Fruit fly (Drosophila melanogaster): Measurements from ENCODE around the gene GstO3.

GstO3 gene

DNA sequence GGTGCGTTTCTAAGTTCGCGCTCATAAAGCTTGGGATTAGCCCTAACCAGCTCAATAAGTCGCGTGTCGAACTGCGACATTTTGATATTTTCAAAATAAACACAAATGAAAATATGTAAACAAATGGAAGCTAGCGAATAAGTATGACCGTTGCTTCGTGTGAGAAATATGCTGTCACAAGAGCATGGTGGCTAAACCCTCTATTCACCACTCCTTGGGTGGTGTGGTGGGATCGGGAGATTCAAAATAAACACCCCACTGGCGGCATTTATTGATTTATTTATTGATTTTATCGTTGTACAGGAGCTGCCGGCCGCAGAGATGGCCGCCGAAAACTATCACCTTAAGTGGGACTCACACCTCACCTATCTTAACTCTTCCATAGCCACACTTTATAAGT lies 3.9 kb upstream of the GstO3 start, which contains the start of gene CG6683:
CG6683 (minus strand) TSS at position 154 of the 400 bp plus-strand sequence.
- no peak for TF ChIP-seq CG1620 (GFP tag; optimal IDR thresholded peaks at IDR 0.05)
- no peak for TF ChIP-seq CG12768 (GFP tag; optimal IDR thresholded peaks at IDR 0.05)
- no peak for TF ChIP-seq tj (GFP tag; optimal IDR thresholded peaks at IDR 0.05)
- no peak for TF ChIP-seq pad (GFP tag; optimal IDR thresholded peaks at IDR 0.05)
- no peak for TF ChIP-seq CG5204 (GFP tag; optimal IDR thresholded peaks at IDR 0.05)
- no peak for TF ChIP-seq CG7045 (GFP tag; optimal IDR thresholded peaks at IDR 0.05)
- TF ChIP-seq CG7101 (tag; optimal IDR thresholded peaks at IDR 0.05): no peak
- no peak for TF ChIP-seq ovo (GFP tag; optimal IDR thresholded peaks at IDR 0.05)
- TF ChIP-seq toe (GFP tag; optimal IDR thresholded peaks at IDR 0.05): no peak
- no peak for TF ChIP-seq cnc (optimal IDR thresholded peaks at IDR 0.05)
- no peak for TF ChIP-seq Crg-1 (GFP tag; optimal IDR thresholded peaks at IDR 0.05)

dm6 chr3L:8519232-8519631 lies 547 bp downstream of the GstO3 start:
- peak; percentile 29 for TF ChIP-seq Clk (GFP tag; optimal IDR thresholded peaks at IDR 0.05)
- TF ChIP-seq CG5204 (GFP tag; optimal IDR thresholded peaks at IDR 0.05): no peak
- peak; percentile 93 for TF ChIP-seq kay (GFP tag; ENCODE audit: borderline replicate concordance)
- peak; percentile 36 for TF ChIP-seq CG7101 (tag; optimal IDR thresholded peaks at IDR 0.05)
- no peak for TF ChIP-seq CG1620 (GFP tag; optimal IDR thresholded peaks at IDR 0.05)
- peak; percentile 7 for TF ChIP-seq CG14711 (tag; optimal IDR thresholded peaks at IDR 0.05)
- TF ChIP-seq CG11617 (GFP tag; optimal IDR thresholded peaks at IDR 0.05): peak; percentile 24
- TF ChIP-seq Crg-1 (GFP tag; optimal IDR thresholded peaks at IDR 0.05): peak; percentile 7
- TF ChIP-seq cic (GFP tag; optimal IDR thresholded peaks at IDR 0.05): peak; percentile 18
- TF ChIP-seq CG33017 (tag; optimal IDR thresholded peaks at IDR 0.05): peak; percentile 37
- TF ChIP-seq Hr96 (GFP tag; optimal IDR thresholded peaks at IDR 0.05): no peak
- TF ChIP-seq CG7045 (GFP tag; optimal IDR thresholded peaks at IDR 0.05): peak; percentile 19
- no peak for TF ChIP-seq ovo (GFP tag; optimal IDR thresholded peaks at IDR 0.05)
- peak; percentile 62 to 97 for TF ChIP-seq cnc (optimal IDR thresholded peaks at IDR 0.05)
- peak; percentile 17 for TF ChIP-seq pad (GFP tag; optimal IDR thresholded peaks at IDR 0.05)
- no peak for TF ChIP-seq toe (GFP tag; optimal IDR thresholded peaks at IDR 0.05)

- TF ChIP-seq CG14711 (tag; optimal IDR thresholded peaks at IDR 0.05): no peak
- TF ChIP-seq CG33017 (tag; optimal IDR thresholded peaks at IDR 0.05): no peak
- no peak for TF ChIP-seq CG5204 (GFP tag; optimal IDR thresholded peaks at IDR 0.05)
- no peak for TF ChIP-seq bab1 (GFP tag; optimal IDR thresholded peaks at IDR 0.05)
- no peak for TF ChIP-seq Clk (GFP tag; optimal IDR thresholded peaks at IDR 0.05)
- TF ChIP-seq CG7101 (tag; optimal IDR thresholded peaks at IDR 0.05): no peak
- no peak for TF ChIP-seq cic (GFP tag; optimal IDR thresholded peaks at IDR 0.05)
- no peak for TF ChIP-seq Hr96 (GFP tag; optimal IDR thresholded peaks at IDR 0.05)
- TF ChIP-seq Mnt (GFP tag; optimal IDR thresholded peaks at IDR 0.05): no peak
- TF ChIP-seq pad (GFP tag; optimal IDR thresholded peaks at IDR 0.05): no peak
- no peak for TF ChIP-seq kay (GFP tag; ENCODE audit: borderline replicate concordance)
Measured at dm6 chr3L:8520252-8520651, 1.6 kb downstream of the GstO3 start, which contains the start of gene se. Gene se (plus strand): TSS chr3L:8520552.

DNA sequence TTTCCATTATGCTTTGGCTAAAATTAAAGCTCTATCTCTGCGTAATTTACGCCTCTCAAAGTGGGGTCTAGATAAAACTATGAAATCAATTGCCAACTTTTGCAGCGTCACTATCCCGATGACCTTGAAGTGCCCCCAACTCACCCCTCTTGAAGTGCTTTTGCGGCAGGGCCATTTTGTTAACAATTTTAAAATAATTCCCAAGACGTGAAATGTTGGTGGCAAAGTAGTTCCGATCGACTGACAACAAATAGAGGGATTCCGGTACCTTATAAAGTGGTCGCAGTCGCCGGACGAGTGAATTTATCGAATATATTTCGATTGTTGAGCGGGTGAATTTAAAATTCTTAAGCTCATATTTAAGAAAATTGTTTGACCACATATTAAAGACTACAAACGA lies 4.6 kb downstream of the GstO3 start, which contains the start of gene GstO2:
GstO2 (minus strand) TSS at position 245 of the 400 bp plus-strand sequence.
- no peak for TF ChIP-seq toe (GFP tag; optimal IDR thresholded peaks at IDR 0.05)
- peak; percentile 3 for TF ChIP-seq CG7101 (tag; optimal IDR thresholded peaks at IDR 0.05)
- peak; percentile 35 for TF ChIP-seq cic (GFP tag; optimal IDR thresholded peaks at IDR 0.05)
- peak in 1 of 2 experiments; percentile 47 for TF ChIP-seq cnc (optimal IDR thresholded peaks at IDR 0.05)
- no peak for TF ChIP-seq Crg-1 (GFP tag; optimal IDR thresholded peaks at IDR 0.05)
- peak; percentile 27 for TF ChIP-seq CG12768 (GFP tag; optimal IDR thresholded peaks at IDR 0.05)
- TF ChIP-seq tj (GFP tag; optimal IDR thresholded peaks at IDR 0.05): peak; percentile 36
- TF ChIP-seq CG14711 (tag; optimal IDR thresholded peaks at IDR 0.05): no peak
- TF ChIP-seq pad (GFP tag; optimal IDR thresholded peaks at IDR 0.05): no peak
- peak; percentile 54 for TF ChIP-seq CG33017 (tag; optimal IDR thresholded peaks at IDR 0.05)
- no peak for TF ChIP-seq ovo (GFP tag; optimal IDR thresholded peaks at IDR 0.05)
- peak; percentile 24 for TF ChIP-seq Mnt (GFP tag; optimal IDR thresholded peaks at IDR 0.05)
- peak; percentile 73 for TF ChIP-seq bab1 (GFP tag; optimal IDR thresholded peaks at IDR 0.05)

DNA sequence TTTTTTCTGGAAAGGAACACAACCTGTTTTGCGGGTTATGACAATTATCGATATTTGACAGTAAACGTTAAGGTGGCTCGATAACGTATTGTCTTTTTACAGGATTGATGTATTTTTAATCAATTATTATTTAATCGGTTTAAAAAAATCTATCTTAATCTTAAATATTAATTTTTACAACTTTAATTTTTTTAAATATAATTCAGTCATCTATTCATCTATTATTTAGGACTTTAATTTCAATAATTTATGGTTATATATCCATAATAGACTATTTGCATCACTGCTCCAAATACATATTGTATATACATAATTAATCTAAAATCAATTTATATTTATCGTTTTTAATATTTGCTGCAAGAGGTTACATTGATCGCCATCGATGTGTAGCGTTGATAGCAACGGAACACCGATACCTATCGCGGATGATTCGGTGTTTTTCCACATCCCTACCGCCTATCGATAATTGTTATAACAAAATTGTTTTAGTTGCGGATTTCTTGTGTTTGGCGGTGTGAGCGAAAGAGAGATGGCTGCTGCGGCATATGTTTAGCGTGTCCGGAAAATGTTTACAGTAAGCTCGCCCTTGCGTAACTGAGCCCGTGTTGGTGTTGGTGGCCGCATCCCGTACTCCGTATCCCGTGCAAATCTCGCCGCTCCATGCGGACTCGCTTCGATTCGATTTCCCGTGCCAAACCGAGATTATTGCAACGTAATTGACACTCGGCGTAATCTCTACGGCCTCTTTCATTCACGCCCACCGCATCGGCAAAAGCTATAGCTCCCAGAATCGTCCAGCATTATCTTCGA lies 6.3 kb downstream of the GstO3 start, which contains the start of the genes GstO1 and foi:
GstO1 (minus strand) TSS at position 51 of the 810 bp plus-strand sequence.
foi (plus strand) TSS at position 429 of the 810 bp plus-strand sequence.
- peak; percentile 57 for TF ChIP-seq bab1 (GFP tag; optimal IDR thresholded peaks at IDR 0.05)
- no peak for TF ChIP-seq cnc (optimal IDR thresholded peaks at IDR 0.05)
- TF ChIP-seq Hr96 (GFP tag; optimal IDR thresholded peaks at IDR 0.05): no peak
- TF ChIP-seq ovo (GFP tag; optimal IDR thresholded peaks at IDR 0.05): peak; percentile 32
- peak; percentile 11 for TF ChIP-seq CG7045 (GFP tag; optimal IDR thresholded peaks at IDR 0.05)
- TF ChIP-seq Mnt (GFP tag; optimal IDR thresholded peaks at IDR 0.05): peak; percentile 57
- TF ChIP-seq Crg-1 (GFP tag; optimal IDR thresholded peaks at IDR 0.05): peak; percentile 52
- peak; percentile 62 for TF ChIP-seq kay (GFP tag; ENCODE audit: borderline replicate concordance)
- peak; percentile 56 for TF ChIP-seq CG14711 (tag; optimal IDR thresholded peaks at IDR 0.05)
- TF ChIP-seq tj (GFP tag; optimal IDR thresholded peaks at IDR 0.05): peak; percentile 65
- TF ChIP-seq CG12768 (GFP tag; optimal IDR thresholded peaks at IDR 0.05): peak; percentile 22
- no peak for TF ChIP-seq toe (GFP tag; optimal IDR thresholded peaks at IDR 0.05)
- no peak for TF ChIP-seq CG5204 (GFP tag; optimal IDR thresholded peaks at IDR 0.05)
- peak; percentile 84 for TF ChIP-seq cic (GFP tag; optimal IDR thresholded peaks at IDR 0.05)
- peak; percentile 19 for TF ChIP-seq CG33017 (tag; optimal IDR thresholded peaks at IDR 0.05)
- TF ChIP-seq CG1620 (GFP tag; optimal IDR thresholded peaks at IDR 0.05): peak; percentile 35
- peak; percentile 5 for TF ChIP-seq pad (GFP tag; optimal IDR thresholded peaks at IDR 0.05)
- peak; percentile 59 for TF ChIP-seq CG7101 (tag; optimal IDR thresholded peaks at IDR 0.05)
- TF ChIP-seq CG11617 (GFP tag; optimal IDR thresholded peaks at IDR 0.05): peak; percentile 48

All from whole organism, adult.